Worm (Caenorhabditis elegans) whole organism, early embryonic: ENCODE results near the gene C10G8.8.

Source experiments
- B0310.2 ChIP-seq: sonication (generic microtip); optimal IDR thresholded peaks from 2 replicates; lab custom pipeline; 2016; ENCODE audit warnings: mild to moderate bottlenecking, missing genetic modification characterization, missing compliant biosample characterization
- F13C5.2 ChIP-seq: sonication (generic microtip); optimal IDR thresholded peaks from 2 replicates; lab custom pipeline; 2017; ENCODE audit warnings: mild to moderate bottlenecking, missing genetic modification characterization, inconsistent platforms, missing compliant biosample characterization
- aly-1 ChIP-seq: sonication (generic microtip); optimal IDR thresholded peaks from 2 replicates; lab custom pipeline; 2016; ENCODE audit warnings: missing genetic modification characterization, missing compliant biosample characterization
- ama-1 ChIP-seq: fragments of 150-350 bp; optimal IDR thresholded peaks from 2 replicates; lab custom pipeline; 2014
- ceh-13 ChIP-seq: fragments of 200-800 bp; sonication (Bioruptor generic); optimal IDR thresholded peaks from 2 replicates; lab custom pipeline; 2018; ENCODE audit warnings: mild to moderate bottlenecking, missing genetic modification characterization, missing compliant biosample characterization
- ceh-36 ChIP-seq: sonication (generic microtip); optimal IDR thresholded peaks from 2 replicates; lab custom pipeline; 2016; ENCODE audit warnings: missing genetic modification characterization, inconsistent platforms, missing compliant biosample characterization
- ets-7 ChIP-seq: sonication (generic microtip); optimal IDR thresholded peaks from 2 replicates; lab custom pipeline; 2016; ENCODE audit warnings: missing genotype, missing genetic modification characterization, missing compliant biosample characterization
- flt-1 ChIP-seq: fragments of 200-800 bp; sonication (Bioruptor generic); IDR thresholded peaks from 2 replicates; pipeline ENCODE4 v1.3.6; 2022; ENCODE audit warnings: missing genetic modification characterization, missing compliant biosample characterization
- hmbx-1 ChIP-seq: sonication (generic microtip); optimal IDR thresholded peaks from 2 replicates; lab custom pipeline; 2016; ENCODE audit warnings: mild to moderate bottlenecking, missing genetic modification characterization, missing compliant biosample characterization
- hmg-4 ChIP-seq: fragments of 200-800 bp; sonication (Bioruptor generic); optimal IDR thresholded peaks from 2 replicates; lab custom pipeline; 2018; ENCODE audit warnings: mild to moderate bottlenecking, missing genetic modification characterization, missing compliant biosample characterization
- hnd-1 ChIP-seq: sonication (generic microtip); optimal IDR thresholded peaks from 2 replicates; lab custom pipeline; 2016; ENCODE audit warnings: missing genetic modification characterization, missing compliant biosample characterization
- pes-1 ChIP-seq: fragments of 200-800 bp; sonication (Bioruptor generic); IDR thresholded peaks from 2 replicates; pipeline ENCODE4 v1.3.6; 2022; ENCODE audit warnings: missing genetic modification reagents, missing genetic modification characterization, missing compliant biosample characterization
- scrt-1 ChIP-seq: fragments of 200-800 bp; sonication (Bioruptor generic); IDR thresholded peaks from 2 replicates; pipeline ENCODE4 v1.3.6; 2022; ENCODE audit warnings: missing genetic modification characterization, missing compliant biosample characterization
- sea-1 ChIP-seq: fragments of 200-800 bp; sonication (Bioruptor generic); conservative IDR thresholded peaks from 2 replicates; pipeline ENCODE4 v1.3.6; 2022; ENCODE audit warnings: missing genetic modification characterization, missing compliant biosample characterization
- tbx-11 ChIP-seq: fragments of 200-800 bp; sonication (Bioruptor generic); IDR thresholded peaks from 2 replicates; pipeline ENCODE4 v1.3.6; 2022; ENCODE audit warnings: missing genetic modification characterization, missing compliant biosample characterization
- tbx-37 ChIP-seq: fragments of 200-800 bp; sonication (Bioruptor generic); conservative IDR thresholded peaks from 2 replicates; pipeline ENCODE4 v1.3.6; 2022; ENCODE audit warnings: missing genetic modification reagents, missing genetic modification characterization, missing compliant biosample characterization
- tra-4 ChIP-seq: sonication (generic microtip); optimal IDR thresholded peaks from 2 replicates; lab custom pipeline; 2017; ENCODE audit warnings: missing genetic modification characterization, missing compliant biosample characterization

Gene C10G8.8

ce11 chrV:5328314-5328713 is at the start of gene C10G8.8:
Gene C10G8.8, minus strand, starts transcription at chrV:5328414.
- TF ChIP-seq pes-1 (GFP tag; lab: Robert Waterston, UW) (no peak), tra-4 (no peak), ets-7 (tag; lab: Kevin White, UChicago) (no peak), hmbx-1 (no peak), tbx-37 (GFP tag; lab: Robert Waterston, UW) (no peak), B0310.2 (no peak), sea-1 (GFP tag; lab: Robert Waterston, UW) (no peak)

ce11 chrV:5372118-5372517 is 43.9 kb upstream of the C10G8.8 start, which contains the start of gene C35A11.3:
Gene C35A11.3, plus strand, starts transcription at chrV:5372418.
- TF ChIP-seq F13C5.2 (tag; lab: Kevin White, UChicago) (no peak), ceh-36 (tag; lab: Kevin White, UChicago) (no peak), tbx-37 (GFP tag; lab: Robert Waterston, UW) (no peak), B0310.2 (no peak), tra-4 (no peak), sea-1 (GFP tag; lab: Robert Waterston, UW) (no peak), ets-7 (tag; lab: Kevin White, UChicago) (no peak), flt-1 (GFP tag; lab: Robert Waterston, UW) (no peak), hmbx-1 (no peak), hnd-1 (no peak), ceh-13 (GFP tag; lab: Kevin White, UChicago) (no peak), aly-1 (tag; lab: Kevin White, UChicago) (no peak), scrt-1 (GFP tag; lab: Robert Waterston, UW) (no peak), pes-1 (GFP tag; lab: Robert Waterston, UW) (no peak), tbx-11 (GFP tag; lab: Robert Waterston, UW) (no peak), ama-1 (no peak), hmg-4 (GFP tag; lab: Kevin White, UChicago) (no peak)

- TF ChIP-seq F13C5.2 (tag; lab: Kevin White, UChicago): no peak
- TF ChIP-seq tra-4: no peak
- TF ChIP-seq ama-1: no peak
- TF ChIP-seq sea-1 (GFP tag; lab: Robert Waterston, UW): no peak
- TF ChIP-seq hnd-1: no peak
- TF ChIP-seq flt-1 (GFP tag; lab: Robert Waterston, UW): no peak
- no peak for TF ChIP-seq hmbx-1
- no peak for TF ChIP-seq tbx-11 (GFP tag; lab: Robert Waterston, UW)
Observed at ce11 chrV:5368792-5369191, 40.6 kb upstream of the C10G8.8 start, which contains the start of gene T09D3.9. Gene T09D3.9, minus strand, starts transcription at chrV:5368892.

ce11 chrV:5364863-5365262 is 36.6 kb upstream of the C10G8.8 start, which contains the start of gene T09D3.8:
Gene T09D3.8, plus strand, starts transcription at chrV:5365163.
- TF ChIP-seq tbx-11 (GFP tag; lab: Robert Waterston, UW) (no peak), ets-7 (tag; lab: Kevin White, UChicago) (no peak), ama-1 (no peak), ceh-13 (GFP tag; lab: Kevin White, UChicago) (no peak), aly-1 (tag; lab: Kevin White, UChicago) (no peak), hmbx-1 (no peak), F13C5.2 (tag; lab: Kevin White, UChicago) (no peak)

ce11 chrV:5362220-5362619 is 34.0 kb upstream of the C10G8.8 start:
- no peak for TF ChIP-seq tra-4
- TF ChIP-seq ceh-13 (GFP tag; lab: Kevin White, UChicago): no peak
- TF ChIP-seq ama-1: no peak
- no peak for TF ChIP-seq B0310.2
- no peak for TF ChIP-seq hnd-1
- no peak for TF ChIP-seq hmg-4 (GFP tag; lab: Kevin White, UChicago)
- no peak for TF ChIP-seq aly-1 (tag; lab: Kevin White, UChicago)
- TF ChIP-seq ceh-36 (tag; lab: Kevin White, UChicago): no peak
- TF ChIP-seq F13C5.2 (tag; lab: Kevin White, UChicago): no peak
- TF ChIP-seq flt-1 (GFP tag; lab: Robert Waterston, UW): no peak
- no peak for TF ChIP-seq tbx-11 (GFP tag; lab: Robert Waterston, UW)
- TF ChIP-seq sea-1 (GFP tag; lab: Robert Waterston, UW): no peak
- no peak for TF ChIP-seq ets-7 (tag; lab: Kevin White, UChicago)
- TF ChIP-seq hmbx-1: no peak
- TF ChIP-seq pes-1 (GFP tag; lab: Robert Waterston, UW): no peak
- no peak for TF ChIP-seq tbx-37 (GFP tag; lab: Robert Waterston, UW)
- no peak for TF ChIP-seq scrt-1 (GFP tag; lab: Robert Waterston, UW)

ce11 chrV:5358772-5359171 is 30.6 kb upstream of the C10G8.8 start, which contains the start of gene nhr-216:
Gene nhr-216, minus strand, starts transcription at chrV:5358872.
- TF ChIP-seq ceh-13 (GFP tag; lab: Kevin White, UChicago) (no peak), F13C5.2 (tag; lab: Kevin White, UChicago) (no peak), tbx-37 (GFP tag; lab: Robert Waterston, UW) (no peak), tra-4 (no peak), ceh-36 (tag; lab: Kevin White, UChicago) (no peak), hnd-1 (no peak), tbx-11 (GFP tag; lab: Robert Waterston, UW) (no peak), pes-1 (GFP tag; lab: Robert Waterston, UW) (no peak), sea-1 (GFP tag; lab: Robert Waterston, UW) (no peak), aly-1 (tag; lab: Kevin White, UChicago) (no peak), ets-7 (tag; lab: Kevin White, UChicago) (no peak), flt-1 (GFP tag; lab: Robert Waterston, UW) (no peak), B0310.2 (no peak), scrt-1 (GFP tag; lab: Robert Waterston, UW) (no peak), hmg-4 (GFP tag; lab: Kevin White, UChicago) (no peak), ama-1 (no peak), hmbx-1 (no peak)

ce11 chrV:5351483-5351882 is 23.3 kb upstream of the C10G8.8 start, which contains the start of gene srd-9:
Gene srd-9, plus strand, starts transcription at chrV:5351783.
- TF ChIP-seq ets-7 (tag; lab: Kevin White, UChicago): no peak
- TF ChIP-seq B0310.2: no peak
- TF ChIP-seq ama-1: no peak
- no peak for TF ChIP-seq hnd-1
- TF ChIP-seq tbx-37 (GFP tag; lab: Robert Waterston, UW): no peak
- TF ChIP-seq ceh-36 (tag; lab: Kevin White, UChicago): no peak
- TF ChIP-seq hmg-4 (GFP tag; lab: Kevin White, UChicago): no peak
- TF ChIP-seq sea-1 (GFP tag; lab: Robert Waterston, UW): no peak
- no peak for TF ChIP-seq hmbx-1
- TF ChIP-seq pes-1 (GFP tag; lab: Robert Waterston, UW): no peak
- TF ChIP-seq tra-4: no peak
- no peak for TF ChIP-seq scrt-1 (GFP tag; lab: Robert Waterston, UW)
- no peak for TF ChIP-seq ceh-13 (GFP tag; lab: Kevin White, UChicago)
